Fruit fly (Drosophila melanogaster): Measurements from ENCODE around the gene CG9853.

Gene CG9853

dm6 chr3R:4359625-4360024 is 42.2 kb downstream of the CG9853 start, which contains the start of gene CG1090:
Gene CG1090, plus strand, starts transcription at chr3R:4359883.
- TF ChIP-seq D1 (tag; optimal IDR thresholded peaks at IDR 0.05), result no peak
- TF ChIP-seq Ets98B (GFP tag; IDR thresholded peaks at IDR 0.05), result no peak
- TF ChIP-seq CG15710 (tag; optimal IDR thresholded peaks at IDR 0.05), result no peak
- no peak for TF ChIP-seq CG32121 (GFP tag; IDR thresholded peaks at IDR 0.05)

dm6 chr3R:4353569-4353968 is 48.3 kb downstream of the CG9853 start:
- no peak for TF ChIP-seq CG9948 (tag; optimal IDR thresholded peaks at IDR 0.05)
- TF ChIP-seq D1 (tag; optimal IDR thresholded peaks at IDR 0.05), result no peak

- TF ChIP-seq rn (GFP tag; IDR thresholded peaks at IDR 0.05) (no peak), CG12605 (GFP tag; IDR thresholded peaks at IDR 0.05) (no peak), CG15710 (tag; optimal IDR thresholded peaks at IDR 0.05) (no peak), CG4496 (GFP tag; IDR thresholded peaks at IDR 0.05) (no peak), CG8301 (tag; optimal IDR thresholded peaks at IDR 0.05) (no peak), D1 (tag; optimal IDR thresholded peaks at IDR 0.05) (no peak), CG17806 (tag; optimal IDR thresholded peaks at IDR 0.05) (no peak), EcR (GFP tag; optimal IDR thresholded peaks at IDR 0.05) (no peak), CG8159 (tag; optimal IDR thresholded peaks at IDR 0.05) (no peak), CG14655 (GFP tag; optimal IDR thresholded peaks at IDR 0.05) (no peak), Pif1A (GFP tag; optimal IDR thresholded peaks at IDR 0.05) (no peak), Pif1B (GFP tag; optimal IDR thresholded peaks at IDR 0.05) (no peak), fd96Ca (GFP tag; IDR thresholded peaks at IDR 0.05) (no peak), gl (tag; optimal IDR thresholded peaks at IDR 0.05) (no peak), CG9948 (tag; optimal IDR thresholded peaks at IDR 0.05) (no peak), Ets98B (GFP tag; IDR thresholded peaks at IDR 0.05) (no peak)
Measured at dm6 chr3R:4350199-4350598, 51.6 kb downstream of the CG9853 start.

Measured in whole organism, pupa.